Worm (Caenorhabditis elegans) whole organism, late embryonic: ENCODE measurements around the gene M02D8.5.

Experiments
- C38D4.7 ChIP-seq: fragments of 200-800 bp; sonication (Bioruptor generic); optimal IDR thresholded peaks from 2 replicates; lab custom pipeline; 2018; ENCODE audit warnings: mild to moderate bottlenecking, missing genetic modification characterization, moderate library complexity, missing compliant biosample characterization
- T23F11.4 ChIP-seq: fragments of 200-800 bp; sonication (Bioruptor generic); optimal IDR thresholded peaks from 2 replicates; lab custom pipeline; 2018; ENCODE audit warnings: mild to moderate bottlenecking, missing genetic modification characterization, missing compliant biosample characterization
- ama-1 ChIP-seq: fragments of 150-350 bp; optimal IDR thresholded peaks from 2 replicates; lab custom pipeline; 2014
- ceh-9 ChIP-seq: sonication (generic microtip); optimal IDR thresholded peaks from 2 replicates; lab custom pipeline; 2016; ENCODE audit warnings: mild to moderate bottlenecking, missing genetic modification characterization, inconsistent platforms, missing compliant biosample characterization
- elt-2 ChIP-seq: sonication (generic microtip); optimal IDR thresholded peaks from 2 replicates; lab custom pipeline; 2016; ENCODE audit warnings: missing genetic modification reagents, missing genetic modification characterization, missing compliant biosample characterization
- hlh-13 ChIP-seq: fragments of 200-800 bp; sonication (Bioruptor generic); optimal IDR thresholded peaks from 2 replicates; lab custom pipeline; 2018; ENCODE audit warnings: mild to moderate bottlenecking, missing genetic modification characterization, missing compliant biosample characterization
- nhr-11 ChIP-seq: fragments of 150-350 bp; optimal IDR thresholded peaks from 2 replicates; lab custom pipeline; 2014; ENCODE audit warnings: missing biosample characterization, missing genetic modification characterization
- odd-2 ChIP-seq: sonication (generic microtip); optimal IDR thresholded peaks from 2 replicates; lab custom pipeline; 2017; ENCODE audit warnings: antibody characterized with exemption, mild to moderate bottlenecking, missing genetic modification characterization, missing compliant biosample characterization
- pha-4 ChIP-seq: fragments of 150-350 bp; optimal IDR thresholded peaks from 2 replicates; lab custom pipeline; 2018; ENCODE audit warnings: missing biosample characterization, missing genetic modification reagents, missing genetic modification characterization
- pqm-1 ChIP-seq: sonication (generic microtip); optimal IDR thresholded peaks from 2 replicates; lab custom pipeline; 2016; ENCODE audit warnings: missing genetic modification characterization, missing compliant biosample characterization
- syd-9 ChIP-seq: sonication (generic microtip); optimal IDR thresholded peaks from 2 replicates; lab custom pipeline; 2016; ENCODE audit warnings: mild to moderate bottlenecking, missing genetic modification characterization, moderate library complexity, missing compliant biosample characterization
- tbx-2 ChIP-seq: sonication (generic microtip); optimal IDR thresholded peaks from 2 replicates; lab custom pipeline; 2016; ENCODE audit warnings: missing genetic modification characterization, missing compliant biosample characterization
- unc-42 ChIP-seq: sonication (generic microtip); optimal IDR thresholded peaks from 2 replicates; lab custom pipeline; 2016; ENCODE audit warnings: missing genotype, missing genetic modification characterization, missing compliant biosample characterization

DNA sequence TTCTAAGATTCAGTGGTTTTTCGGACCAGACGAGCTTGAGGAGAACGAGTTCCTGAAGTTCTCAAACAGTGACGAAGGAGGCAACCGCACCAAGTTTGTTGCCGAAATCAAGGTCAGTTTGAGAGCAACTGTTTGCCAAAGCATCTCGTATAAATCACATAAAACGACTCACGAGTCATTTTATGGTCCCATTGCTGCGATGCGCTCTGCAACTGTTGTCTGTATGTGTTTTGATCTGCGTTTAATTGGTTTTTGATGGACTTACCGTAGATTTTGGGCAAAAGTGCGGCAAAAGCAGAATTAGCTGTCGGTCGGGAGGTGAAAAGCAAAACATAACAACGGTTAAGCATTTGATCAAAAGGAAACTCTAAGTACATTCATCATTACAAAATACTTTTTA, 2.6 kb upstream of the M02D8.5 start:
- TF ChIP-seq ama-1 (lab: Kevin White, UChicago) (no peak), C38D4.7 (GFP tag; lab: Kevin White, UChicago) (no peak), tbx-2 (tag; lab: Kevin White, UChicago) (no peak), elt-2 (tag; lab: Kevin White, UChicago) (no peak), nhr-11 (no peak), T23F11.4 (no peak), odd-2 (tag; lab: Kevin White, UChicago) (no peak), unc-42 (tag; lab: Kevin White, UChicago) (no peak), pha-4 (no peak), ceh-9 (tag; lab: Kevin White, UChicago) (no peak), pqm-1 (tag; lab: Kevin White, UChicago) (no peak), syd-9 (tag; lab: Kevin White, UChicago) (no peak), hlh-13 (GFP tag; lab: Kevin White, UChicago) (no peak)
